Worm (Caenorhabditis elegans) whole organism, L2 larva: ENCODE measurements around the gene Y62E10A.23.

Source experiments
- ama-1 ChIP-seq: fragments of 150-350 bp; optimal IDR thresholded peaks from 2 replicates; lab custom pipeline; 2018; ENCODE audit warnings: inconsistent platforms
- nhr-11 ChIP-seq: fragments of 150-350 bp; optimal IDR thresholded peaks from 2 replicates; lab custom pipeline; 2014; ENCODE audit warnings: missing biosample characterization, missing genetic modification characterization
- skn-1 ChIP-seq: sonication (generic microtip); optimal IDR thresholded peaks from 2 replicates; lab custom pipeline; 2017; ENCODE audit warnings: missing biosample characterization, missing genetic modification characterization
- snpc-4 ChIP-seq: fragments of 150-350 bp; optimal IDR thresholded peaks from 2 replicates; lab custom pipeline; 2014; ENCODE audit warnings: missing biosample characterization, missing genetic modification characterization
- ztf-11 ChIP-seq: sonication (generic microtip); optimal IDR thresholded peaks from 2 replicates; lab custom pipeline; 2017; ENCODE audit warnings: missing biosample characterization, missing genetic modification characterization

ce11 chrIV:13356005-13356404, 30.1 kb upstream of the Y62E10A.23 start:
- TF ChIP-seq nhr-11 (tag; lab: Kevin White, UChicago) (no peak), ztf-11 (no peak), ama-1 (lab: Kevin White, UChicago) (no peak), skn-1 (tag; lab: Kevin White, UChicago) (no peak), snpc-4 (no peak)
